Fruit fly (Drosophila melanogaster) whole organism, wandering third instar larva: ENCODE results near the gene Herc4.

ENCODE experiments used
- CrebA ChIP-seq: fragments of 200-800 bp; sonication (Bioruptor generic); optimal IDR thresholded peaks from 2 replicates; lab custom pipeline; 2016; ENCODE audit warnings: missing biosample characterization, mild to moderate bottlenecking, missing genetic modification characterization, borderline replicate concordance
- Dfd ChIP-seq: fragments of >200 bp; optimal IDR thresholded peaks from 2 replicates; lab custom pipeline; 2017; ENCODE audit warnings: missing biosample characterization, missing genetic modification characterization
- Dif ChIP-seq: fragments of 200-275, 200-300 bp; sonication (Bioruptor generic); optimal IDR thresholded peaks from 2 replicates; lab custom pipeline; 2018; ENCODE audit warnings: missing biosample characterization, missing genetic modification characterization; ENCODE audit not compliant: partially characterized antibody
- GATAd ChIP-seq: sonication (Bioruptor generic); optimal IDR thresholded peaks from 2 replicates; lab custom pipeline; 2016; ENCODE audit warnings: missing biosample characterization, missing genetic modification characterization
- OdsH ChIP-seq: fragments of 200-800 bp; sonication (Bioruptor generic); optimal IDR thresholded peaks from 2 replicates; lab custom pipeline; 2016; ENCODE audit warnings: missing biosample characterization, mild to moderate bottlenecking, missing genetic modification characterization
- Vsx2 ChIP-seq: fragments of 200-300, 225-300 bp; sonication (Bioruptor generic); optimal IDR thresholded peaks from 2 replicates; lab custom pipeline; 2018; ENCODE audit warnings: missing biosample characterization, missing genetic modification characterization; ENCODE audit not compliant: partially characterized antibody
- br ChIP-seq: fragments of 200-800 bp; sonication (Bioruptor generic); optimal IDR thresholded peaks from 2 replicates; lab custom pipeline; 2016; ENCODE audit warnings: missing biosample characterization, missing genetic modification characterization
- ey ChIP-seq: fragments of 200-800 bp; sonication (Bioruptor generic); optimal IDR thresholded peaks from 2 replicates; lab custom pipeline; 2016; ENCODE audit warnings: missing biosample characterization, missing genetic modification characterization
- h ChIP-seq: fragments of 200-800 bp; sonication (Bioruptor generic); optimal IDR thresholded peaks from 3 replicates; lab custom pipeline; 2016; ENCODE audit warnings: missing biosample characterization, mild to moderate bottlenecking, missing genetic modification characterization
- lola ChIP-seq: fragments of >200 bp; optimal IDR thresholded peaks from 2 replicates; lab custom pipeline; 2017; ENCODE audit warnings: missing biosample characterization, missing genetic modification characterization
- rgr ChIP-seq: fragments of 200-800 bp; sonication (Bioruptor generic); optimal IDR thresholded peaks from 3 replicates; lab custom pipeline; 2016; ENCODE audit warnings: missing biosample characterization, mild to moderate bottlenecking, missing genetic modification characterization
- woc ChIP-seq: sonication (Bioruptor generic); optimal IDR thresholded peaks from 2 replicates; lab custom pipeline; 2016; ENCODE audit warnings: missing biosample characterization, mild to moderate bottlenecking, missing genetic modification characterization

DNA sequence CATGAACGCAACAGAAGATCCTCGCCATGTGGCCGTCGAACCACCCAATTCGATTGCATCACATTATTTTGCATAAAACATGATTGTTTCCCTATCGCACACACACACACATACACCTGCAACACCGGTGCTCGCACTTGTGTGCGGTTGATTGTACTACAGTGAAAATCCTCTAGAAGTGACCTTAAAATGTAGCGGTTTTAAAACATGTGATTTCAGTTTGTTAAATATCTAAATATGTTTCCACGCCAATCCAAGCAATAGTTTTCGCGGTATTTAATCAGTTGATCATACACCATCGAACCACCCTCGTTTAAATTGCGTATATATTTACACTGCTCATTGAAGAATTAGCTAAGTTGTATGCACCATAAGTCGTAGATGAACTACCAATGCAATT, 16.9 kb downstream of the Herc4 start:
- TF ChIP-seq br (GFP tag; lab: Kevin White, UChicago): no peak
- TF ChIP-seq Dif (GFP tag; lab: Kevin White, UChicago): no peak
- TF ChIP-seq rgr (GFP tag; lab: Kevin White, UChicago): no peak
- no peak for TF ChIP-seq h (GFP tag; lab: Kevin White, UChicago)
- no peak for TF ChIP-seq GATAd (GFP tag; lab: Kevin White, UChicago)
- no peak for TF ChIP-seq Vsx2 (GFP tag; lab: Kevin White, UChicago)
- no peak for TF ChIP-seq OdsH
- TF ChIP-seq lola (GFP tag; lab: Kevin White, UChicago): no peak
- peak; percentile 23 for TF ChIP-seq ey (GFP tag; lab: Kevin White, UChicago)
- TF ChIP-seq CrebA: no peak
- no peak for TF ChIP-seq Dfd (GFP tag; lab: Kevin White, UChicago)
- no peak for TF ChIP-seq woc (GFP tag; lab: Kevin White, UChicago)
